Fruit fly (Drosophila melanogaster) whole organism, embryonic: ENCODE data around the gene Sclp.

Source experiments
- Blimp-1 ChIP-seq: fragments of 200-800 bp; sonication (Bioruptor generic); optimal IDR thresholded peaks from 3 replicates; lab custom pipeline; 2018; ENCODE audit warnings: missing biosample characterization, missing genetic modification characterization, mild to moderate bottlenecking, moderate library complexity, missing genetic modification reagents
- CG10147 ChIP-seq: fragments of 200-800 bp; sonication (Bioruptor generic); optimal IDR thresholded peaks from 2 replicates; lab custom pipeline; 2019; ENCODE audit warnings: missing biosample characterization, mild to moderate bottlenecking, missing genetic modification characterization, moderate library complexity
- CG10274 ChIP-seq: fragments of 200-800 bp; sonication (Bioruptor generic); optimal IDR thresholded peaks from 3 replicates; lab custom pipeline; 2017; ENCODE audit warnings: missing biosample characterization, mild to moderate bottlenecking, missing genetic modification characterization
- CG11456 ChIP-seq: fragments of 200-800 bp; sonication (Bioruptor generic); IDR thresholded peaks from 3 replicates; pipeline ENCODE4 v1.3.6; 2022; ENCODE audit warnings: missing biosample characterization, missing genetic modification characterization
- CG1233 ChIP-seq: fragments of 200-800 bp; sonication (Bioruptor generic); optimal IDR thresholded peaks from 4 replicates; lab custom pipeline; 2018; ENCODE audit warnings: missing biosample characterization, mild to moderate bottlenecking, missing genetic modification characterization
- CG13424 ChIP-seq: fragments of 200-800 bp; sonication (Bioruptor generic); optimal IDR thresholded peaks from 2 replicates; lab custom pipeline; 2019; ENCODE audit warnings: missing biosample characterization, mild to moderate bottlenecking, missing genetic modification characterization, moderate library complexity
- CG13894 ChIP-seq: fragments of 200-800 bp; sonication (Bioruptor generic); optimal IDR thresholded peaks from 3 replicates; lab custom pipeline; 2018; ENCODE audit warnings: missing biosample characterization, mild to moderate bottlenecking, missing genetic modification characterization, moderate library complexity
- CG15514 ChIP-seq: fragments of 200-800 bp; sonication (Bioruptor generic); optimal IDR thresholded peaks from 3 replicates; lab custom pipeline; 2017; ENCODE audit warnings: missing biosample characterization, missing genetic modification characterization, mild to moderate bottlenecking, moderate library complexity, missing genetic modification reagents
- CG17328 ChIP-seq: fragments of 200-800 bp; sonication (Bioruptor generic); IDR thresholded peaks from 2 replicates; pipeline ENCODE4 v1.3.6; 2022; ENCODE audit warnings: missing biosample characterization, missing genetic modification characterization
- CG17568 ChIP-seq: fragments of 200-800 bp; sonication (Bioruptor generic); optimal IDR thresholded peaks from 2 replicates; lab custom pipeline; 2018; ENCODE audit warnings: missing biosample characterization, mild to moderate bottlenecking, missing genetic modification characterization, moderate library complexity
- CG17802 ChIP-seq: fragments of 200-800 bp; sonication (Bioruptor generic); optimal IDR thresholded peaks from 2 replicates; lab custom pipeline; 2018; ENCODE audit warnings: missing biosample characterization, mild to moderate bottlenecking, missing genetic modification characterization, moderate library complexity
- CG18011 ChIP-seq: fragments of 200-800 bp; sonication (Bioruptor generic); optimal IDR thresholded peaks from 2 replicates; lab custom pipeline; 2017; ENCODE audit warnings: missing biosample characterization, missing genetic modification characterization, mild to moderate bottlenecking, moderate library complexity, missing genotype
- CG30403 ChIP-seq: fragments of 200-800 bp; sonication (Bioruptor generic); optimal IDR thresholded peaks from 3 replicates; lab custom pipeline; 2016; ENCODE audit warnings: missing biosample characterization, missing genetic modification characterization
- CG4854 ChIP-seq: fragments of 200-800 bp; sonication (Bioruptor generic); optimal IDR thresholded peaks from 2 replicates; lab custom pipeline; 2016; ENCODE audit warnings: missing biosample characterization, missing genetic modification characterization, inconsistent platforms
- CG7357 ChIP-seq: fragments of 200-800 bp; sonication (Bioruptor generic); IDR thresholded peaks from 3 replicates; pipeline ENCODE4 v1.3.6; 2022; ENCODE audit warnings: missing biosample characterization, missing genetic modification characterization
- CG8290 ChIP-seq, 3 experiments: fragments of 200-800 bp; sonication (Bioruptor generic); optimal IDR thresholded peaks; 2 replicates each; lab custom pipeline; 2016 to 2019; ENCODE audit warnings: missing biosample characterization in 3 of 3, missing genetic modification characterization in 3 of 3, mild to moderate bottlenecking in 2 of 3, moderate library complexity in 1 of 3
- CG8388 ChIP-seq: fragments of 200-800 bp; sonication (Bioruptor generic); optimal IDR thresholded peaks from 2 replicates; lab custom pipeline; 2019; ENCODE audit warnings: missing biosample characterization, mild to moderate bottlenecking, missing genetic modification characterization, moderate library complexity
- CrebB ChIP-seq: fragments of 200-800 bp; sonication (Bioruptor generic); optimal IDR thresholded peaks from 3 replicates; lab custom pipeline; 2018; ENCODE audit warnings: missing biosample characterization, mild to moderate bottlenecking, missing genetic modification characterization
- D ChIP-seq, 2 experiments: fragments of 200-800 bp in 1 of 2; fragments of >200 bp in 1 of 2; sonication (Bioruptor generic) in 1 of 2; optimal IDR thresholded peaks; 2 replicates in 1 of 2; 3 replicates in 1 of 2; lab custom pipeline; 2017; ENCODE audit warnings: mild to moderate bottlenecking in 1 of 2, missing biosample characterization in 1 of 2, missing genetic modification characterization in 1 of 2, missing genetic modification reagents in 1 of 2
- Dad ChIP-seq: fragments of 200-800 bp; sonication (Bioruptor generic); optimal IDR thresholded peaks from 3 replicates; lab custom pipeline; 2016; ENCODE audit warnings: missing biosample characterization, missing genetic modification characterization
- Dip2 ChIP-seq: fragments of 200-800 bp; sonication (Bioruptor generic); IDR thresholded peaks from 2 replicates; pipeline ENCODE4 v1.3.6; 2022; ENCODE audit warnings: missing biosample characterization, missing genetic modification characterization
- Ets97D ChIP-seq: fragments of 200-800 bp; sonication (Bioruptor generic); optimal IDR thresholded peaks from 3 replicates; lab custom pipeline; 2016; ENCODE audit warnings: missing biosample characterization, missing genetic modification characterization
- H15 ChIP-seq: fragments of 200-800 bp; sonication (Bioruptor generic); IDR thresholded peaks from 3 replicates; pipeline ENCODE4 v1.3.6; 2022; ENCODE audit warnings: missing biosample characterization, missing genetic modification characterization
- HLH4C ChIP-seq: fragments of 200-800 bp; sonication (Bioruptor generic); IDR thresholded peaks from 3 replicates; pipeline ENCODE4 v1.3.6; 2022; ENCODE audit warnings: missing biosample characterization, missing genetic modification characterization; ENCODE audit not compliant: partially characterized antibody
- HLHmδ ChIP-seq: fragments of 200-800 bp; sonication (Bioruptor generic); optimal IDR thresholded peaks from 2 replicates; lab custom pipeline; 2018; ENCODE audit warnings: missing biosample characterization, mild to moderate bottlenecking, missing genetic modification characterization, moderate library complexity
- Hmr ChIP-seq: fragments of 200-800 bp; sonication (Bioruptor generic); optimal IDR thresholded peaks from 3 replicates; lab custom pipeline; 2017; ENCODE audit warnings: mild to moderate bottlenecking, missing biosample characterization, missing genetic modification reagents, missing genetic modification characterization
- Kr ChIP-seq: fragments of 200-800 bp; sonication (Bioruptor generic); optimal IDR thresholded peaks from 2 replicates; lab custom pipeline; 2017; ENCODE audit warnings: missing biosample characterization, mild to moderate bottlenecking, missing genetic modification characterization
- Lhr ChIP-seq: fragments of 200-800 bp; sonication (Bioruptor generic); optimal IDR thresholded peaks from 3 replicates; lab custom pipeline; 2017; ENCODE audit warnings: mild to moderate bottlenecking, missing biosample characterization, missing genetic modification reagents, missing genetic modification characterization
- Optix ChIP-seq: fragments of 200-800 bp; sonication (Bioruptor generic); IDR thresholded peaks from 3 replicates; pipeline ENCODE4 v1.3.6; 2022; ENCODE audit warnings: missing biosample characterization, missing genetic modification characterization
- Rfx ChIP-seq: fragments of 200-800 bp; sonication (Bioruptor generic); IDR thresholded peaks from 2 replicates; pipeline ENCODE4 v1.3.6; 2022; ENCODE audit warnings: missing biosample characterization, missing genetic modification characterization
- caup ChIP-seq: fragments of 200-800 bp; sonication (Bioruptor generic); optimal IDR thresholded peaks from 3 replicates; lab custom pipeline; 2017; ENCODE audit warnings: missing biosample characterization, mild to moderate bottlenecking, missing genetic modification characterization, moderate library complexity; ENCODE audit not compliant: severe bottlenecking
- dmrt11E ChIP-seq: fragments of 200-800 bp; sonication (Bioruptor generic); optimal IDR thresholded peaks from 3 replicates; lab custom pipeline; 2018; ENCODE audit warnings: missing biosample characterization, mild to moderate bottlenecking, missing genetic modification characterization, moderate library complexity
- dmrt99B ChIP-seq: fragments of 200-800 bp; sonication (Bioruptor generic); optimal IDR thresholded peaks from 2 replicates; lab custom pipeline; 2018; ENCODE audit warnings: missing biosample characterization, mild to moderate bottlenecking, missing genetic modification characterization, moderate library complexity
- fu2 ChIP-seq: fragments of 200-800 bp; sonication (Bioruptor generic); optimal IDR thresholded peaks from 2 replicates; lab custom pipeline; 2016; ENCODE audit warnings: missing biosample characterization, missing genetic modification characterization
- gsb-n ChIP-seq: fragments of 200-800 bp; sonication (Bioruptor generic); optimal IDR thresholded peaks from 3 replicates; lab custom pipeline; 2018; ENCODE audit warnings: missing biosample characterization, mild to moderate bottlenecking, missing genetic modification characterization
- hkb ChIP-seq, 2 experiments: fragments of 200-800 bp in 1 of 2; fragments of >200 bp in 1 of 2; sonication (Bioruptor generic) in 1 of 2; IDR thresholded peaks in 1 of 2; optimal IDR thresholded peaks in 1 of 2; 2 replicates each; pipeline versions ENCODE4 v1.3.6 to Lab custom; 2017 to 2022; ENCODE audit warnings: missing biosample characterization in 1 of 2, missing genetic modification characterization in 1 of 2
- hth ChIP-seq: fragments of >200 bp; optimal IDR thresholded peaks from 2 replicates; lab custom pipeline; 2017; ENCODE audit warnings: inconsistent platforms
- knrl ChIP-seq: fragments of 200-800 bp; sonication (Bioruptor generic); IDR thresholded peaks from 3 replicates; pipeline ENCODE4 v1.3.6; 2022; ENCODE audit warnings: missing biosample characterization, missing genetic modification characterization; ENCODE audit not compliant: partially characterized antibody
- mam ChIP-seq: fragments of 200-800 bp; sonication (Bioruptor generic); optimal IDR thresholded peaks from 3 replicates; lab custom pipeline; 2016; ENCODE audit warnings: missing biosample characterization, missing genetic modification characterization
- nmo ChIP-seq: fragments of 200-800 bp; sonication (Bioruptor generic); optimal IDR thresholded peaks from 2 replicates; lab custom pipeline; 2018; ENCODE audit warnings: missing biosample characterization, mild to moderate bottlenecking, missing genetic modification characterization, moderate library complexity
- odd ChIP-seq: fragments of 200-800 bp; sonication (Bioruptor generic); optimal IDR thresholded peaks from 2 replicates; lab custom pipeline; 2017; ENCODE audit warnings: missing biosample characterization, mild to moderate bottlenecking, missing genetic modification characterization
- pan ChIP-seq, 4 experiments: fragments of >200 bp in 3 of 4; fragments of 200-800 bp in 1 of 4; sonication (Bioruptor generic) in 1 of 4; optimal IDR thresholded peaks in 3 of 4; IDR thresholded peaks in 1 of 4; 2 replicates each; pipeline versions ENCODE4 v1.3.6 to Lab custom; 2017 to 2022; ENCODE audit warnings: missing biosample characterization in 2 of 4, missing genetic modification characterization in 2 of 4, mixed read lengths in 1 of 4
- peb ChIP-seq: fragments of 200-800 bp; sonication (Bioruptor generic); IDR thresholded peaks from 2 replicates; pipeline ENCODE4 v1.3.6; 2022; ENCODE audit warnings: missing biosample characterization, missing genetic modification characterization
- phol ChIP-seq: fragments of 200-800 bp; sonication (Bioruptor generic); optimal IDR thresholded peaks from 3 replicates; lab custom pipeline; 2018; ENCODE audit warnings: missing biosample characterization, mild to moderate bottlenecking, missing genetic modification characterization, moderate library complexity
- pros ChIP-seq: fragments of 200-800 bp; sonication (Bioruptor generic); optimal IDR thresholded peaks from 3 replicates; lab custom pipeline; 2019; ENCODE audit warnings: missing biosample characterization, mild to moderate bottlenecking, missing genetic modification characterization, moderate library complexity
- pzg ChIP-seq: fragments of 200-800 bp; sonication (Bioruptor generic); optimal IDR thresholded peaks from 3 replicates; lab custom pipeline; 2018; ENCODE audit warnings: missing biosample characterization, mild to moderate bottlenecking, missing genetic modification characterization, moderate library complexity
- sim ChIP-seq: fragments of 200-800 bp; sonication (Bioruptor generic); IDR thresholded peaks from 2 replicates; pipeline ENCODE4 v1.3.6; 2022; ENCODE audit warnings: missing biosample characterization, missing genetic modification characterization
- slp2 ChIP-seq: fragments of 200-800 bp; sonication (Bioruptor generic); optimal IDR thresholded peaks from 2 replicates; lab custom pipeline; 2016; ENCODE audit warnings: missing biosample characterization, missing genetic modification characterization

Gene Sclp

dm6 chrX:11885356-11885755 is 39.1 kb downstream of the Sclp start (continued):
- no peak for TF ChIP-seq pzg (GFP tag; lab: Kevin White, UChicago)
- no peak for TF ChIP-seq HLHmδ (GFP tag; lab: Kevin White, UChicago)
- TF ChIP-seq Optix, result no peak
- no peak for TF ChIP-seq CG11456 (GFP tag; lab: Robert Waterston, UW)
- TF ChIP-seq Dad (GFP tag; lab: Kevin White, UChicago), result no peak
- TF ChIP-seq CG13894 (tag; lab: Kevin White, UChicago), result peak; percentile 7
- TF ChIP-seq Hmr (GFP tag; lab: Kevin White, UChicago), result peak; percentile 49
- no peak for TF ChIP-seq dmrt11E (tag; lab: Kevin White, UChicago)
- TF ChIP-seq CG4854 (GFP tag; lab: Kevin White, UChicago), result no peak
- no peak for TF ChIP-seq CG8290 (GFP tag; optimal IDR thresholded peaks at IDR 0.05; lab: Kevin White, UChicago)
- TF ChIP-seq CG8290 (tag; optimal IDR thresholded peaks at IDR 0.05; lab: Kevin White, UChicago), result peak in 1 of 2 experiments; percentile 69
- TF ChIP-seq caup, result peak; percentile 31
- no peak for TF ChIP-seq mam (GFP tag; lab: Kevin White, UChicago)
- no peak for TF ChIP-seq CG10147 (GFP tag; lab: Kevin White, UChicago)
- TF ChIP-seq CG13424 (tag; lab: Kevin White, UChicago), result peak; percentile 61
- TF ChIP-seq HLH4C (GFP tag; lab: Robert Waterston, UW), result no peak
- no peak for TF ChIP-seq nmo (GFP tag; lab: Kevin White, UChicago)
- TF ChIP-seq Ets97D (GFP tag; lab: Kevin White, UChicago), result no peak
- no peak for TF ChIP-seq Blimp-1
- TF ChIP-seq knrl, result no peak
- TF ChIP-seq sim (GFP tag; lab: Robert Waterston, UW), result no peak
- no peak for TF ChIP-seq CG7357
- TF ChIP-seq hkb (optimal IDR thresholded peaks at IDR 0.05; lab: Kevin White, UChicago), result no peak
- peak; percentile 55 for TF ChIP-seq hkb (GFP tag; IDR thresholded peaks at IDR 0.05; lab: Robert Waterston, UW)
- peak; percentile 58 for TF ChIP-seq Rfx (GFP tag; lab: Robert Waterston, UW)
- TF ChIP-seq odd (GFP tag; lab: Kevin White, UChicago), result peak; percentile 30
- TF ChIP-seq hth, result no peak
- peak; percentile 38 for TF ChIP-seq CG30403 (GFP tag; lab: Kevin White, UChicago)
- no peak for TF ChIP-seq gsb-n (tag; lab: Kevin White, UChicago)
- TF ChIP-seq CG15514 (GFP tag; lab: Kevin White, UChicago), result peak; percentile 45
- no peak for TF ChIP-seq CG17568 (GFP tag; lab: Kevin White, UChicago)
- TF ChIP-seq CG18011, result peak; percentile 6
- no peak for TF ChIP-seq CG17802 (tag; lab: Kevin White, UChicago)
- no peak for TF ChIP-seq Kr (GFP tag; lab: Kevin White, UChicago)
- no peak for TF ChIP-seq slp2 (GFP tag; lab: Kevin White, UChicago)
- TF ChIP-seq pan (optimal IDR thresholded peaks at IDR 0.05; lab: Kevin White, UChicago), result no peak
- TF ChIP-seq pan (GFP tag; optimal IDR thresholded peaks at IDR 0.05 in 1 of 2, IDR thresholded peaks at IDR 0.05 in 1 of 2), result no peak
- peak; percentile 17 for TF ChIP-seq CG8388 (GFP tag; lab: Kevin White, UChicago)
- TF ChIP-seq CG10274, result no peak
- no peak for TF ChIP-seq Dip2
- peak; percentile 37 for TF ChIP-seq dmrt99B (tag; lab: Kevin White, UChicago)
- TF ChIP-seq H15 (GFP tag; lab: Robert Waterston, UW), result no peak
- no peak for TF ChIP-seq Lhr (GFP tag; lab: Kevin White, UChicago)
- no peak for TF ChIP-seq CG1233 (GFP tag; lab: Kevin White, UChicago)
- no peak for TF ChIP-seq CG17328
- no peak for TF ChIP-seq CrebB
- no peak for TF ChIP-seq peb
- no peak for TF ChIP-seq pros (GFP tag; lab: Kevin White, UChicago)
- no peak for TF ChIP-seq fu2
- peak; percentile 48 for TF ChIP-seq phol
- no peak for TF ChIP-seq D (optimal IDR thresholded peaks at IDR 0.05; lab: Kevin White, UChicago)
- no peak for TF ChIP-seq D (GFP tag; optimal IDR thresholded peaks at IDR 0.05; lab: Kevin White, UChicago)
